Worm (Caenorhabditis elegans) whole organism, young adult: ENCODE measurements around the gene F11D11.3.

Experiments used
- F23B12.7 ChIP-seq: sonication (generic microtip); optimal IDR thresholded peaks from 2 replicates; lab custom pipeline; 2017; ENCODE audit warnings: missing genetic modification characterization, mild to moderate bottlenecking, missing compliant biosample characterization, antibody characterized with exemption, moderate library complexity; ENCODE audit not compliant: insufficient read depth
- T26A5.8 ChIP-seq: sonication (generic microtip); optimal IDR thresholded peaks from 2 replicates; lab custom pipeline; 2016; ENCODE audit warnings: missing genetic modification characterization, missing compliant biosample characterization
- Y56A3A.18 ChIP-seq: fragments of 200-800 bp; sonication (Bioruptor generic); IDR thresholded peaks from 2 replicates; pipeline ENCODE4 v1.3.6; 2022; ENCODE audit warnings: missing genetic modification reagents, missing genetic modification characterization, missing compliant biosample characterization
- akir-1 ChIP-seq: fragments of 200-800 bp; sonication (Bioruptor generic); optimal IDR thresholded peaks from 2 replicates; lab custom pipeline; 2018; ENCODE audit warnings: mild to moderate bottlenecking, missing genetic modification characterization, moderate library complexity, missing compliant biosample characterization
- aptf-3 ChIP-seq: fragments of 200-800 bp; sonication (Bioruptor generic); IDR thresholded peaks from 2 replicates; pipeline ENCODE4 v1.3.6; 2022; ENCODE audit warnings: missing genetic modification characterization, missing compliant biosample characterization
- attf-3 ChIP-seq: fragments of 200-800 bp; sonication (Bioruptor generic); conservative IDR thresholded peaks from 2 replicates; pipeline ENCODE4 v1.3.6; 2022; ENCODE audit warnings: missing genetic modification reagents, missing genetic modification characterization, missing compliant biosample characterization
- attf-5 ChIP-seq: fragments of 200-800 bp; sonication (Bioruptor generic); optimal IDR thresholded peaks from 2 replicates; lab custom pipeline; 2018; ENCODE audit warnings: mild to moderate bottlenecking, missing genetic modification characterization, missing compliant biosample characterization
- ceh-79 ChIP-seq: sonication (generic microtip); optimal IDR thresholded peaks from 2 replicates; lab custom pipeline; 2017; ENCODE audit warnings: mild to moderate bottlenecking, missing genetic modification characterization, missing compliant biosample characterization
- chd-7 ChIP-seq: sonication (generic microtip); optimal IDR thresholded peaks from 2 replicates; lab custom pipeline; 2016; ENCODE audit warnings: mild to moderate bottlenecking, missing genetic modification characterization, moderate library complexity, missing compliant biosample characterization
- dox-1 ChIP-seq: fragments of 200-800 bp; sonication (Bioruptor generic); IDR thresholded peaks from 2 replicates; pipeline ENCODE4 v1.3.6; 2022; ENCODE audit warnings: missing genetic modification reagents, missing genetic modification characterization, missing compliant biosample characterization
- egl-18 ChIP-seq: fragments of 200-800 bp; sonication (Bioruptor generic); IDR thresholded peaks from 2 replicates; pipeline ENCODE4 v1.3.6; 2022; ENCODE audit warnings: missing genetic modification reagents, missing genetic modification characterization, missing compliant biosample characterization
- ekl-4 ChIP-seq: fragments of 200-800 bp; sonication (Bioruptor generic); IDR thresholded peaks from 2 replicates; pipeline ENCODE4 v1.3.6; 2022; ENCODE audit warnings: missing genetic modification reagents, missing genetic modification characterization, missing compliant biosample characterization
- hlh-12 ChIP-seq: sonication (generic microtip); optimal IDR thresholded peaks from 2 replicates; lab custom pipeline; 2016; ENCODE audit warnings: missing genetic modification characterization, missing compliant biosample characterization
- let-526 ChIP-seq: fragments of 200-800 bp; sonication (Bioruptor generic); IDR thresholded peaks from 2 replicates; pipeline ENCODE4 v1.3.6; 2022; ENCODE audit warnings: missing genetic modification reagents, missing genetic modification characterization, missing compliant biosample characterization
- lin-35 ChIP-seq, 3 experiments: fragments of 150-350 bp in 2 of 3; sonication (generic microtip) in 1 of 3; optimal IDR thresholded peaks; 2 replicates each; lab custom pipeline; 2014 to 2018; ENCODE audit warnings: missing biosample characterization in 3 of 3, missing genetic modification characterization in 3 of 3, missing genetic modification reagents in 3 of 3
- lin-54 ChIP-seq: fragments of 200-800 bp; sonication (Bioruptor generic); optimal IDR thresholded peaks from 2 replicates; lab custom pipeline; 2018; ENCODE audit warnings: mild to moderate bottlenecking, missing genetic modification characterization, missing compliant biosample characterization
- madf-10 ChIP-seq: sonication (generic microtip); optimal IDR thresholded peaks from 2 replicates; lab custom pipeline; 2016; ENCODE audit warnings: mild to moderate bottlenecking, missing genetic modification characterization, missing compliant biosample characterization
- madf-6 ChIP-seq: fragments of 200-800 bp; sonication (Bioruptor generic); IDR thresholded peaks from 2 replicates; pipeline ENCODE4 v1.3.6; 2022; ENCODE audit warnings: missing genetic modification reagents, missing genetic modification characterization, missing compliant biosample characterization
- mcd-1 ChIP-seq: fragments of 200-800 bp; sonication (Bioruptor generic); IDR thresholded peaks from 2 replicates; pipeline ENCODE4 v1.3.6; 2022; ENCODE audit warnings: missing genetic modification reagents, missing genetic modification characterization, missing compliant biosample characterization
- nfya-2 ChIP-seq: fragments of 200-800 bp; sonication (Bioruptor generic); IDR thresholded peaks from 2 replicates; pipeline ENCODE4 v1.3.6; 2022; ENCODE audit warnings: missing genetic modification reagents, missing genetic modification characterization, missing compliant biosample characterization
- nhr-120 ChIP-seq: fragments of 200-800 bp; sonication (Bioruptor generic); IDR thresholded peaks from 2 replicates; pipeline ENCODE4 v1.3.6; 2022; ENCODE audit warnings: missing genetic modification characterization, missing compliant biosample characterization
- rec-8 ChIP-seq, 2 experiments: sonication (generic microtip); optimal IDR thresholded peaks; 2 replicates each; lab custom pipeline; 2016; ENCODE audit warnings: mild to moderate bottlenecking in 2 of 2, missing genetic modification characterization in 2 of 2, missing genetic modification reagents in 2 of 2, missing genotype in 2 of 2, missing biosample characterization in 1 of 2, missing compliant biosample characterization in 1 of 2, moderate library complexity in 1 of 2
- sea-2 ChIP-seq: fragments of 200-800 bp; sonication (Bioruptor generic); IDR thresholded peaks from 2 replicates; pipeline ENCODE4 v1.3.6; 2022; ENCODE audit warnings: missing genetic modification characterization, missing compliant biosample characterization
- snpc-4 ChIP-seq, 5 experiments: fragments of 150-350 bp in 1 of 5; sonication (generic microtip) in 4 of 5; optimal IDR thresholded peaks; 2 replicates each; lab custom pipeline; 2014 to 2018; ENCODE audit warnings: missing genetic modification characterization in 5 of 5, missing biosample characterization in 3 of 5, antibody characterized with exemption in 2 of 5, mild to moderate bottlenecking in 2 of 5, missing compliant biosample characterization in 2 of 5, missing genotype in 2 of 5, moderate library complexity in 2 of 5, missing genetic modification reagents in 1 of 5
- zfh-2 ChIP-seq: fragments of 200-800 bp; sonication (Bioruptor generic); conservative IDR thresholded peaks from 2 replicates; pipeline ENCODE4 v1.3.6; 2022; ENCODE audit warnings: missing genetic modification reagents, missing genetic modification characterization, missing compliant biosample characterization
- ztf-28 ChIP-seq: fragments of 200-800 bp; sonication (Bioruptor generic); IDR thresholded peaks from 2 replicates; pipeline ENCODE4 v1.3.6; 2022; ENCODE audit warnings: missing genetic modification reagents, missing genetic modification characterization, missing compliant biosample characterization

The F11D11.3 gene

DNA sequence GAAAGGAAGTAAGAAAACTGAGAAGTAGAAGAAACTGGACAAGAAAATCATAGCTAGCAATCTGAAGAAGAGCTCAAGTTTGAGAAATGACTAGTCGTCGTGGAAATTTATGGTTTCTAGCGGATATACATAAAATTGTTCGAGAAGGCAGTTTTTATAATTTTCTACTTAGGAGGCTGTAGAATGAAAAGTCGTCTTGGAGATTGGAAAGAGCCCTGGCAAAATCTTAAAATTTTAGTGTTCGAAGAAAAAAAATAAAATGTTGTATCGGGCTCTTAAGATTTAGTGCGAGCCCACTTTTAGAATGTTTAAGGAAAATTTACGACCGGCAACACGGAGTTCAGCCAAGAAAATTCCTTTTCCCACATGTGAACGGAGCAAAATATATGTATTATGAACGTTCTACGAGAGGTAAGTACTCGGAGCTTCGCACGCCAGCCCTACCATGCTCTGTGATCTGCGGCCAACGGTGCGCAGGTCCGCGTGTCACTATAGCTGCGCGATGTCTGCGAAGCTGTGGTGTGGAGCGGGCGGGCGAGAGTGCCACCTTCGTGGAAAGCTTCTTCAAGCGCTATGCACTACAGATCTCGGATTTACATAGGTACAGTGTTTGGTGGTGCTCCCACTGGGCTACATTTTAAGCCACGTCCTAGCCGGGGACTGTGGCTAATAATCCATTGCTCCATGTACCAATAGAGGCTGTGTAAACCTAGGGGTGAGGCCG lies 13.0 kb downstream of the F11D11.3 start, which contains the start of gene clec-251:
Gene clec-251 (minus strand): TSS at position 51 of the 724 bp plus-strand sequence.
- TF ChIP-seq zfh-2 (GFP tag; lab: Robert Waterston, UW) (peak; percentile 77; the same call in 1 of the 2 replicates), ekl-4 (GFP tag; lab: Robert Waterston, UW) (no peak), dox-1 (GFP tag; lab: Robert Waterston, UW) (0 out of 2 replicates have a peak, but pooled peaks have one; percentile 9)
- TF ChIP-seq, all 124 proteins: peak for 2

DNA sequence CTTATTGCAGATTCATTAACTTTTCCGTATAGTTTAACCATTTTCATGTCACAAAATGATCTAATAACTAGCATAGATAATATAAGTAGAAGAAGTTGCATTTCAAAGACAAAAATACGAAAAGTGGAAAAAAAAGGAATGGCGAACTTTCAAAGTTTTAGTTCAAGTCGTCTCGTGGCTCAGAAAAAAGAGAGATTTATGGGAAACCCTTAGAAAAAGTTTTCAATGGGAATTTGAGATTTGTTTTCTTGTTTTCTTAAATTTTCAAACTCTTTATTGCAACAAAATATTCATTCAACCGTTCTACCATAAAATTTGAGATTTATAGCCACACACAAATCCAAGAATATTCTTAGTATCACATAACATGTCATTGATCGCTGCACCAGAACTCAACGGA lies 18.0 kb downstream of the F11D11.3 start, which contains the start of gene clec-250:
Gene clec-250 (minus strand): TSS at position 101 of the 400 bp plus-strand sequence.
- no peak for TF ChIP-seq akir-1 (GFP tag; lab: Kevin White, UChicago)

DNA sequence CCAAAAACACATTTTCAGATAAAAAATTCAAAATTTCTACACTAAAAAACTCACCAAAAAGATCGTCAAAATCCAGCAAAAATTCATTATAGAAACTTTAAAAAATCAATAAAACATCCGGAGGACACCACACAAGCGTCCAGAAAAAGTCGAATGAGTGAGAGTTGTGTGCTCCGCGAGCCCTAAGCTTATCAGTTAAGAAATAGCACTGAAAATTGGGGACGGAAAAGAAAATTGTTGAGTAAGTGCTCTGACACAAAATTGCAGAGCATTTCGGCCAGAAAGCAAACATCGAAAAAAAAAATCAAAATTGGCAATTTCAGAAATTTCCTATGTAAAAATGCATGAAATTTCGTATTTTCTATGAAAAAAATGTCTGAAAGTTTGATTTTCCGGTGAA lies 22.4 kb downstream of the F11D11.3 start:
- TF ChIP-seq madf-6 (GFP tag; lab: Robert Waterston, UW): no peak
- TF ChIP-seq attf-5 (GFP tag; lab: Kevin White, UChicago): no peak
- TF ChIP-seq ceh-79 (tag; lab: Kevin White, UChicago): no peak
- no peak for TF ChIP-seq hlh-12 (tag; lab: Kevin White, UChicago)
- no peak for TF ChIP-seq F23B12.7 (tag; lab: Kevin White, UChicago)
- no peak for TF ChIP-seq Y56A3A.18
- TF ChIP-seq lin-35 (GFP tag; optimal IDR thresholded peaks at IDR 0.05; lab: Kevin White, UChicago): no peak
- no peak for TF ChIP-seq chd-7 (tag; lab: Kevin White, UChicago)
- no peak for TF ChIP-seq egl-18 (GFP tag; lab: Robert Waterston, UW)
- no peak for TF ChIP-seq aptf-3
- TF ChIP-seq T26A5.8: no peak
- TF ChIP-seq nhr-120 (GFP tag; lab: Robert Waterston, UW): no peak
- TF ChIP-seq dox-1 (GFP tag; lab: Robert Waterston, UW): no peak
- TF ChIP-seq madf-10 (tag; lab: Kevin White, UChicago): no peak
- no peak for TF ChIP-seq mcd-1 (GFP tag; lab: Robert Waterston, UW)
- TF ChIP-seq let-526: no peak
- no peak for TF ChIP-seq ekl-4 (GFP tag; lab: Robert Waterston, UW)

ce11 chrV:18734381-18734780 lies 25.7 kb downstream of the F11D11.3 start, which contains the start of gene scl-20:
Gene scl-20 (minus strand): TSS chrV:18734481.
- TF ChIP-seq ztf-28: no peak

DNA sequence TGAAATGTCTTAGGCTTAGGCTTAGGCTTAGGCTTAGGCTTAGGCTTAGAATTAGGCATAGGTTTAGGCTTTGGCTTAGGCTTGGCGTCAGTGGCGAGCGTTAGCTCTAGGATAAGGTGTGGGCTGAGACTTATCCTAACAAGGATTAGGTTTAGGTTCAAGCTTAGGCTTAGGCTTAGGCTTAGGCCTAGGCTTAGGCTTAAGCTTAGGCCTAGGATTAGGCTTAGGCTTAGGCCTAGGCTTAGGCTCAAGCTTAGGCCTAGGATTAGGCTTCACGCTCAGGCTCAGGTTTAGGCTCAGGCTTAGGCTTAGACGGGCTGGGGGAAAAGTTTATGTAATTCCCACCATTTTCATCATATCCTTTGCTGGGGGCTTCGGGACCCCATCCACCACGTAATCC lies 26.1 kb downstream of the F11D11.3 start:
- no peak for TF ChIP-seq ceh-79 (tag; lab: Kevin White, UChicago)

- 0 out of 2 replicates have a peak, but pooled peaks have one; percentile 24 for TF ChIP-seq nfya-2 (GFP tag; lab: Robert Waterston, UW)
- no peak for TF ChIP-seq lin-54
Observed at ce11 chrV:18731579-18732041, 28.5 kb downstream of the F11D11.3 start, which contains the start of the genes asp-18 and scl-19. Gene asp-18 (minus strand): TSS chrV:18731679. Gene scl-19 (plus strand): TSS chrV:18731991.

ce11 chrV:18729324-18729924 lies 30.6 kb downstream of the F11D11.3 start, which contains the start of gene asp-19:
Gene asp-19 (minus strand): TSS chrV:18729374.
- TF ChIP-seq sea-2 (GFP tag; lab: Robert Waterston, UW) (no peak), attf-3 (GFP tag; lab: Robert Waterston, UW) (no peak), attf-5 (GFP tag; lab: Kevin White, UChicago) (no peak), zfh-2 (GFP tag; lab: Robert Waterston, UW) (peak; percentile 65), snpc-4 (GFP tag; optimal IDR thresholded peaks at IDR 0.05; lab: Kevin White, UChicago) (no peak), snpc-4 (tag; optimal IDR thresholded peaks at IDR 0.05; lab: Kevin White, UChicago) (peak in 1 of 4 experiments; percentile 51), rec-8 (tag; optimal IDR thresholded peaks at IDR 0.05; lab: Kevin White, UChicago) (no peak)
